Worm (Caenorhabditis elegans) whole organism, L2 larva: ENCODE data around the gene T01B10.5.

ENCODE experiments used
- lin-39 ChIP-seq: fragments of 150-350 bp; optimal IDR thresholded peaks from 2 replicates; lab custom pipeline; 2014; ENCODE audit warnings: missing biosample characterization, missing genetic modification reagents, missing genetic modification characterization
- nhr-11 ChIP-seq: fragments of 150-350 bp; optimal IDR thresholded peaks from 2 replicates; lab custom pipeline; 2014; ENCODE audit warnings: missing biosample characterization, missing genetic modification characterization
- nhr-129 ChIP-seq: fragments of 150-350 bp; optimal IDR thresholded peaks from 2 replicates; lab custom pipeline; 2014; ENCODE audit warnings: missing biosample characterization, missing genetic modification characterization
- nhr-77 ChIP-seq: fragments of 150-350 bp; optimal IDR thresholded peaks from 2 replicates; lab custom pipeline; 2014; ENCODE audit warnings: missing biosample characterization, missing genetic modification characterization
- snpc-4 ChIP-seq: fragments of 150-350 bp; optimal IDR thresholded peaks from 2 replicates; lab custom pipeline; 2014; ENCODE audit warnings: missing biosample characterization, missing genetic modification characterization
- unc-39 ChIP-seq: fragments of 150-350 bp; optimal IDR thresholded peaks from 2 replicates; lab custom pipeline; 2014; ENCODE audit warnings: missing biosample characterization, missing genetic modification characterization
- ztf-4 ChIP-seq: fragments of 150-350 bp; optimal IDR thresholded peaks from 2 replicates; lab custom pipeline; 2014; ENCODE audit warnings: missing biosample characterization, missing genetic modification characterization

DNA sequence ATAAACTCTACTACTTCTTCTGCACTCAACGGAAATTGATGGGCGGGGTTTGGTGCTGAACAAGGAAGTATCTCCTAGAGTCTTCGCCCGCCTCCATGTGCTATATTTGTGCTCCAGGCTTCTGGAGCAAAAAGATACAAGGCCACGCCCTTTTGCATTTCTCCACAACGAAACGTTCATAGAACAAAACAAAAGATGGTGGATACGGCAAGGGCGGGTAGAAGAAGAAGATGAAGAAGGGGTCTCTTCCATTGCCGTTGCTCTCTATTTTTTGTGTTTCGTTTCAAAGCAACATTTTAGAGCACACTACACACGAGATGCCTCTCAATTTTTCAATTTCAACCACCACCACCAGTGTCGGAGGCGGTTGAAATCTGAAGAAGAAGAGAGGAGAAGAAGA, 18.8 kb upstream of the T01B10.5 start:
- no peak for TF ChIP-seq snpc-4 (tag; lab: Kevin White, UChicago)
- no peak for TF ChIP-seq nhr-77 (tag; lab: Kevin White, UChicago)
- no peak for TF ChIP-seq ztf-4 (tag; lab: Kevin White, UChicago)
- TF ChIP-seq lin-39 (tag; lab: Kevin White, UChicago): no peak
- TF ChIP-seq unc-39 (tag; lab: Kevin White, UChicago): no peak
- no peak for TF ChIP-seq nhr-11
- no peak for TF ChIP-seq nhr-129 (tag; lab: Kevin White, UChicago)
